Fruit fly (Drosophila melanogaster) whole organism, wandering third instar larva: ENCODE results near the gene Invadolysin.

Experiments
- CrebA ChIP-seq: fragments of 200-800 bp; sonication (Bioruptor generic); optimal IDR thresholded peaks from 2 replicates; lab custom pipeline; 2016; ENCODE audit warnings: missing biosample characterization, mild to moderate bottlenecking, missing genetic modification characterization, borderline replicate concordance
- GATAd ChIP-seq: sonication (Bioruptor generic); optimal IDR thresholded peaks from 2 replicates; lab custom pipeline; 2016; ENCODE audit warnings: missing biosample characterization, missing genetic modification characterization
- Hr78 ChIP-seq: fragments of >200 bp; optimal IDR thresholded peaks from 2 replicates; lab custom pipeline; 2017; ENCODE audit warnings: missing biosample characterization, missing genetic modification characterization
- Rel ChIP-seq, 2 experiments: fragments of 200-800 bp; sonication (Bioruptor generic) in 1 of 2; optimal IDR thresholded peaks; 2 replicates in 1 of 2; 3 replicates in 1 of 2; lab custom pipeline; 2016 to 2019; ENCODE audit warnings: mild to moderate bottlenecking in 2 of 2, missing biosample characterization in 2 of 2, missing genetic modification characterization in 2 of 2, moderate library complexity in 1 of 2
- br ChIP-seq: fragments of 200-800 bp; sonication (Bioruptor generic); optimal IDR thresholded peaks from 2 replicates; lab custom pipeline; 2016; ENCODE audit warnings: missing biosample characterization, missing genetic modification characterization
- dmrt93B ChIP-seq: fragments of 200-800 bp; sonication (Bioruptor generic); optimal IDR thresholded peaks from 2 replicates; lab custom pipeline; 2018; ENCODE audit warnings: missing biosample characterization, mild to moderate bottlenecking, missing genetic modification characterization
- lola ChIP-seq: fragments of >200 bp; optimal IDR thresholded peaks from 2 replicates; lab custom pipeline; 2017; ENCODE audit warnings: missing biosample characterization, missing genetic modification characterization
- pan ChIP-seq: fragments of >200 bp; optimal IDR thresholded peaks from 2 replicates; lab custom pipeline; 2017
- usp ChIP-seq: fragments of >200 bp; optimal IDR thresholded peaks from 2 replicates; lab custom pipeline; 2017; ENCODE audit warnings: missing biosample characterization, missing genetic modification characterization
- woc ChIP-seq: sonication (Bioruptor generic); optimal IDR thresholded peaks from 2 replicates; lab custom pipeline; 2016; ENCODE audit warnings: missing biosample characterization, mild to moderate bottlenecking, missing genetic modification characterization

- no peak for TF ChIP-seq Hr78 (GFP tag; lab: Kevin White, UChicago)
- TF ChIP-seq pan (lab: Kevin White, UChicago), result no peak
- peak; percentile 15 for TF ChIP-seq br (GFP tag; lab: Kevin White, UChicago)
- TF ChIP-seq lola (GFP tag; lab: Kevin White, UChicago), result no peak
- TF ChIP-seq usp (GFP tag; lab: Kevin White, UChicago), result no peak
- peak; percentile 57 for TF ChIP-seq dmrt93B (GFP tag; lab: Kevin White, UChicago)
- TF ChIP-seq CrebA (GFP tag; lab: Kevin White, UChicago), result peak; percentile 23
- no peak for TF ChIP-seq GATAd (GFP tag; lab: Kevin White, UChicago)
- peak; percentile 57 for TF ChIP-seq woc (GFP tag; lab: Kevin White, UChicago)
- no peak for TF ChIP-seq Rel (GFP tag; optimal IDR thresholded peaks at IDR 0.05; lab: Kevin White, UChicago)
- TF ChIP-seq Rel (tag; optimal IDR thresholded peaks at IDR 0.05; lab: Kevin White, UChicago), result no peak
Observed at dm6 chr3R:10168483-10169064, 24.1 kb downstream of the Invadolysin start.
